Worm (Caenorhabditis elegans): Measurements from ENCODE around the gene sdz-38.

sdz-38 gene

ce11 chrII:9970438-9971092 is 11.1 kb downstream of the sdz-38 start, which contains the start of gene R53.5:
R53.5 (minus strand) TSS chrII:9970488.
- no peak for TF ChIP-seq cog-1 (tag; optimal IDR thresholded peaks at IDR 0.05)
- no peak for TF ChIP-seq klf-2 (GFP tag; conservative IDR thresholded peaks at IDR 0.05)
- no peak for TF ChIP-seq T22C8.4 (GFP tag; IDR thresholded peaks at IDR 0.05)
- no peak for TF ChIP-seq ztf-29 (GFP tag; IDR thresholded peaks at IDR 0.05)

DNA sequence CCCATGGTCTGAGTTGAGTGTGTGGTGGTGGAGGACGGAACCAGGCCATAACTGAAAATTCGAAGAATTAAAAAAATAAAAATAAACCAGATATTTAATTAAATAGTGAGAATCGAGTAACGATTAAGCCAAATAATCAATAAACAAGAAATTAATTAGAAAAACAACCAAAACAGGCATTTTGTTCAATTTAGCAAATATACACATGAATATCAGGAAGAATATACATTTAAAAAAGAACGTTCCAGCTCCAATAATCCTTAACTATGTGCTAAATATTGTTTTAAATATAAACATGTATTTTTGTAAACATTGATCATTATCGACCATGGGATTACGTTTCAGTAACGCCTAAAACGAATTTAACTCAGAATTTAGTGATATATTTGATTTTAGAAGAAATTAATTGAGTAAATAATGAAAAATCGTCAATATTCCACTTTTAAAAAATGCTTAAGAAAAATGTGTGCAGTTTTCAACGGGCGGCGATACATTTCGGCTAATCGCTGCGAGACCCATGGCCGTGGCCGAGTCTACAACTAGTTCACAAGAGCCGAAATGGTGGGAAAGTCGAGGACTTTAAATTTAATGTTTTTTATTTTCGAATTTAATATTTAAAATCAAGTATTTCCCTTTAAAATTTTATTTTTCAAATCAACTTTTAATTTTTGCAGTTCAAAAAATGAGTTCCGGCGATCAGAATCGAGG is 13.5 kb downstream of the sdz-38 start, which contains the start of the genes R53.4 and psf-1:
R53.4 (minus strand) TSS at position 51 of the 708 bp plus-strand sequence.
psf-1 (plus strand) TSS at position 675 of the 708 bp plus-strand sequence.
- TF ChIP-seq ref-1 (GFP tag; conservative IDR thresholded peaks at IDR 0.05) (no peak), flt-1 (GFP tag; IDR thresholded peaks at IDR 0.05) (no peak), med-1 (GFP tag; optimal IDR thresholded peaks at IDR 0.05; ENCODE audit: insufficient read depth) (no peak)

- TF ChIP-seq flt-1 (GFP tag; IDR thresholded peaks at IDR 0.05), result no peak
- no peak for TF ChIP-seq ref-1 (GFP tag; conservative IDR thresholded peaks at IDR 0.05)
- TF ChIP-seq ztf-29 (GFP tag; IDR thresholded peaks at IDR 0.05), result no peak
- TF ChIP-seq ztf-23 (GFP tag; IDR thresholded peaks at IDR 0.05), result no peak
- TF ChIP-seq cog-1 (tag; optimal IDR thresholded peaks at IDR 0.05), result no peak
- TF ChIP-seq klf-2 (GFP tag; conservative IDR thresholded peaks at IDR 0.05), result no peak
Observed at ce11 chrII:9966954-9967353, 14.7 kb downstream of the sdz-38 start, which contains the start of gene dtmk-1. dtmk-1 (minus strand) TSS chrII:9967099.

ce11 chrII:9965325-9965724 is 16.3 kb downstream of the sdz-38 start:
- TF ChIP-seq med-1 (GFP tag; optimal IDR thresholded peaks at IDR 0.05; ENCODE audit: insufficient read depth), result no peak
- TF ChIP-seq cog-1 (tag; optimal IDR thresholded peaks at IDR 0.05), result no peak
- no peak for TF ChIP-seq ztf-29 (GFP tag; IDR thresholded peaks at IDR 0.05)
- TF ChIP-seq T22C8.4 (GFP tag; IDR thresholded peaks at IDR 0.05), result no peak
- TF ChIP-seq ref-1 (GFP tag; conservative IDR thresholded peaks at IDR 0.05), result no peak
- TF ChIP-seq flt-1 (GFP tag; IDR thresholded peaks at IDR 0.05), result no peak
- no peak for TF ChIP-seq klf-2 (GFP tag; conservative IDR thresholded peaks at IDR 0.05)
- no peak for TF ChIP-seq ztf-23 (GFP tag; IDR thresholded peaks at IDR 0.05)
- TF ChIP-seq tab-1 (GFP tag; IDR thresholded peaks at IDR 0.05), result no peak

DNA sequence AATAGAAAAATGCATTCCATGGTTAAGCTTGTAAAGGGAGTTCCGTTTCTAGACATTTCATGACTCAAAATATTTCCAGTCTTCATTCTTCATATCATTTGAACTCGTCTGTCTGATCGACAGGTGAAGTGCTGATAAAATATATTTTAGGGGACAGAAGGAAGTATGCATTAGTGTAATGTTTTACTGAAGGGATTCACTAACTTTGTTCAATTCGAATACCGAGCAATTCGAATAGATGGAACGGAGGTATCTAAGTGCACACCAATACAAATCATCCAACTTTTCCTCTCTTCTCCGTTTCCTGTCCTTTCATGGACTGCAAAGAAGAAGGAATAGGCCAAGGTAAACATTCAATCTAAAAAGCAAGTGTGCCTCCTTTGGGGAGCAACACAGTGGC is 17.9 kb downstream of the sdz-38 start:
- no peak for TF ChIP-seq flt-1 (GFP tag; IDR thresholded peaks at IDR 0.05)

DNA sequence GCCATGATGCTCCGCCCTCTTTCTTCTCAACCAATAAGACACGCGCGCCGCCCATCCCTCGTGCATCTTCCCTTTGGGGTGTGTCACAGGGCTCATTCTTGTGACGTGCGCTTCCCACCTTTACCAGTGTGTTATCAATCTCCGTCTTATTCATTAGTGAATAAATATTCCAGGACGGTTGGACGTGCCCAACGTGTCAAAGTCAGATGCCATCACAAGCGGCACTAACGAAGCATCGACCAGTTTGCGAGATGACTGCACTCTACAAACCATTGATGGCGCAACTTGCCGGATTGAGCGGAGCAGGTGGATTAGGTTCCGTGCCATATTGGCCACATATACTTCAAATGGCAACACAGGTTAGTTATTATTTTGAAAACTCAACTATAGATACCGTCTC is 21.5 kb downstream of the sdz-38 start:
- TF ChIP-seq cog-1 (tag; optimal IDR thresholded peaks at IDR 0.05) (no peak), flt-1 (GFP tag; IDR thresholded peaks at IDR 0.05) (no peak), klf-2 (GFP tag; conservative IDR thresholded peaks at IDR 0.05) (no peak), ref-1 (GFP tag; conservative IDR thresholded peaks at IDR 0.05) (no peak), med-1 (GFP tag; optimal IDR thresholded peaks at IDR 0.05; ENCODE audit: insufficient read depth) (no peak), ztf-29 (GFP tag; IDR thresholded peaks at IDR 0.05) (no peak), tab-1 (GFP tag; IDR thresholded peaks at IDR 0.05) (no peak), T22C8.4 (GFP tag; IDR thresholded peaks at IDR 0.05) (no peak), ztf-23 (GFP tag; IDR thresholded peaks at IDR 0.05) (no peak)

- TF ChIP-seq cog-1 (tag; optimal IDR thresholded peaks at IDR 0.05) (no peak), ref-1 (GFP tag; conservative IDR thresholded peaks at IDR 0.05) (no peak), klf-2 (GFP tag; conservative IDR thresholded peaks at IDR 0.05) (no peak), tab-1 (GFP tag; IDR thresholded peaks at IDR 0.05) (no peak), ztf-29 (GFP tag; IDR thresholded peaks at IDR 0.05) (no peak), T22C8.4 (GFP tag; IDR thresholded peaks at IDR 0.05) (no peak), flt-1 (GFP tag; IDR thresholded peaks at IDR 0.05) (no peak), med-1 (GFP tag; optimal IDR thresholded peaks at IDR 0.05; ENCODE audit: insufficient read depth) (no peak), ztf-23 (GFP tag; IDR thresholded peaks at IDR 0.05) (no peak)
Observed at ce11 chrII:9956116-9956515, 25.5 kb downstream of the sdz-38 start.

DNA sequence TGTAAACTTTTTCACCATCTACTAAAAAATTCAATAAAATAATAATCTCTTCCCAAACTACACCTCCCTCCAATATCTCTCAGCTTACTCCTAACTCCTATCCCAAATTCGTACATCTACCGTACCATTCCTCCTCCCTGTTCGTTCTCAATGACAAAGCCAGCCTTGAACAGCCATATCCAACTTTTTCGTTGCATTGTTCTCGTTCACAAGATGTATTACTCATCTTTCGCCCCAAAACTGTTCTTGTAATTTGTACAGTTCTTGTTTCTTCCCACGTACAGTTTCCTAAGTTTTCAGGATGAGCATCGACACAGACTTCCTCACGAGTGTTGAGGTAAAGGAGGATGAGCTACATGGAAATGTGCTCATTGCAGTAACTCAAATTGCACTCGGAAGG is 26.8 kb downstream of the sdz-38 start, which contains the start of gene egl-43:
egl-43 (plus strand) TSS at position 301 of the 400 bp plus-strand sequence.
- TF ChIP-seq tab-1 (GFP tag; IDR thresholded peaks at IDR 0.05) (no peak), ztf-29 (GFP tag; IDR thresholded peaks at IDR 0.05) (no peak), ref-1 (GFP tag; conservative IDR thresholded peaks at IDR 0.05) (no peak), T22C8.4 (GFP tag; IDR thresholded peaks at IDR 0.05) (no peak), cog-1 (tag; optimal IDR thresholded peaks at IDR 0.05) (no peak), flt-1 (GFP tag; IDR thresholded peaks at IDR 0.05) (no peak), klf-2 (GFP tag; conservative IDR thresholded peaks at IDR 0.05) (no peak), med-1 (GFP tag; optimal IDR thresholded peaks at IDR 0.05; ENCODE audit: insufficient read depth) (no peak), ztf-23 (GFP tag; IDR thresholded peaks at IDR 0.05) (no peak)

ce11 chrII:9951846-9952245 is 29.8 kb downstream of the sdz-38 start:
- TF ChIP-seq ztf-29 (GFP tag; IDR thresholded peaks at IDR 0.05) (no peak), T22C8.4 (GFP tag; IDR thresholded peaks at IDR 0.05) (no peak)

DNA sequence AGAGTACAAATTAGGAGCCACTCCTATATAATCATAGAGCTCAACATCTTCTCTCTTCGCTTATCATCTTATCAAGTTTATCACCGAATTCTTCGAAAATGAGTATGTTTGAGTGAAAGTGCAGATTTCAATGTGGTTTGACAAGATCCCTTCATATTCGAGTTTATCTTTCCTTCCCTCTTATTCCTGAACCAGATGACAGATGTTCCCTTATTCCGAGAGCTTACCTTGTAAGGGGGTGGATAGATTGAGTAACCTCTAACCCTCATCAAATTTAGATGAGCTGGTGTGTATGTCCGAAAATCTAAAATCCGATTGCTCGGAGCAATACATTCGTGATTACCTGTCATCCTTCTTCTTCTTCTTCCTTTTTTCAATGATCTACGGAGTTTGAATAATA is 33.0 kb downstream of the sdz-38 start:
- no peak for TF ChIP-seq ztf-29 (GFP tag; IDR thresholded peaks at IDR 0.05)
- no peak for TF ChIP-seq ztf-23 (GFP tag; IDR thresholded peaks at IDR 0.05)
- TF ChIP-seq klf-2 (GFP tag; conservative IDR thresholded peaks at IDR 0.05), result no peak
- no peak for TF ChIP-seq ref-1 (GFP tag; conservative IDR thresholded peaks at IDR 0.05)
- no peak for TF ChIP-seq tab-1 (GFP tag; IDR thresholded peaks at IDR 0.05)
- no peak for TF ChIP-seq flt-1 (GFP tag; IDR thresholded peaks at IDR 0.05)
- no peak for TF ChIP-seq cog-1 (tag; optimal IDR thresholded peaks at IDR 0.05)
- TF ChIP-seq T22C8.4 (GFP tag; IDR thresholded peaks at IDR 0.05), result no peak
- TF ChIP-seq med-1 (GFP tag; optimal IDR thresholded peaks at IDR 0.05; ENCODE audit: insufficient read depth), result no peak
